Fruit fly (Drosophila melanogaster) whole organism, prepupa: Measurements from ENCODE around the gene trol.
A peak's percentile ranks its signal among the peaks of the same experiment; 100 is the strongest.

Source experiments
- Blimp-1 ChIP-seq: fragments of 200-800 bp; sonication (Bioruptor generic); optimal IDR thresholded peaks from 3 replicates; lab custom pipeline; 2017; ENCODE audit warnings: missing biosample characterization, missing genetic modification characterization, mild to moderate bottlenecking, moderate library complexity, missing genetic modification reagents
- CG10669 ChIP-seq: fragments of 200-800 bp; sonication (Bioruptor generic); optimal IDR thresholded peaks from 3 replicates; lab custom pipeline; 2018; ENCODE audit warnings: missing biosample characterization, mild to moderate bottlenecking, missing genetic modification characterization, moderate library complexity
- CG11294 ChIP-seq: fragments of 200-800 bp; sonication (Bioruptor generic); IDR thresholded peaks from 2 replicates; pipeline ENCODE4 v1.3.6; 2022; ENCODE audit warnings: missing biosample characterization, missing genetic modification characterization
- CG11762 ChIP-seq: fragments of 200-800 bp; sonication (Bioruptor generic); optimal IDR thresholded peaks from 3 replicates; lab custom pipeline; 2016; ENCODE audit warnings: missing biosample characterization, missing genetic modification characterization; ENCODE audit not compliant: insufficient read depth
- CG15336 ChIP-seq: fragments of 200-800 bp; sonication (Bioruptor generic); IDR thresholded peaks from 2 replicates; pipeline ENCODE4 v1.3.6; 2022; ENCODE audit warnings: missing biosample characterization, missing genetic modification characterization
- CG1621 ChIP-seq: fragments of 200-800 bp; sonication (Bioruptor generic); optimal IDR thresholded peaks from 3 replicates; lab custom pipeline; 2018; ENCODE audit warnings: missing biosample characterization, mild to moderate bottlenecking, missing genetic modification characterization
- CG16779 ChIP-seq: fragments of 200-800 bp; sonication (Bioruptor generic); optimal IDR thresholded peaks from 3 replicates; lab custom pipeline; 2017; ENCODE audit warnings: missing biosample characterization, mild to moderate bottlenecking, missing genetic modification characterization
- CG34406 ChIP-seq: fragments of 200-800 bp; sonication (Bioruptor generic); optimal IDR thresholded peaks from 3 replicates; lab custom pipeline; 2016; ENCODE audit warnings: missing biosample characterization, missing genetic modification characterization
- CG3919 ChIP-seq: fragments of 200-800 bp; sonication (Bioruptor generic); optimal IDR thresholded peaks from 3 replicates; lab custom pipeline; 2016; ENCODE audit warnings: missing biosample characterization, missing genetic modification characterization
- CG4318 ChIP-seq: fragments of 200-800 bp; sonication (Bioruptor generic); optimal IDR thresholded peaks from 3 replicates; lab custom pipeline; 2017; ENCODE audit warnings: missing biosample characterization, mild to moderate bottlenecking, missing genetic modification characterization
- CG6163 ChIP-seq: fragments of 200-800 bp; sonication (Bioruptor generic); IDR thresholded peaks from 3 replicates; pipeline ENCODE4 v1.3.6; 2022; ENCODE audit warnings: missing biosample characterization, missing genetic modification characterization
- CG7368 ChIP-seq: fragments of 200-800 bp; sonication (Bioruptor generic); optimal IDR thresholded peaks from 3 replicates; lab custom pipeline; 2016; ENCODE audit warnings: missing biosample characterization, missing genetic modification characterization
- CG8119 ChIP-seq: fragments of 200-800 bp; sonication (Bioruptor generic); IDR thresholded peaks from 3 replicates; pipeline ENCODE4 v1.3.6; 2022; ENCODE audit warnings: missing biosample characterization, missing genetic modification characterization
- CG8319 ChIP-seq: fragments of 200-800 bp; sonication (Bioruptor generic); optimal IDR thresholded peaks from 3 replicates; lab custom pipeline; 2016; ENCODE audit warnings: missing biosample characterization, missing genetic modification characterization
- CG8632 ChIP-seq: fragments of 200-800 bp; sonication (Bioruptor generic); optimal IDR thresholded peaks from 3 replicates; lab custom pipeline; 2016; ENCODE audit warnings: missing biosample characterization, missing genetic modification characterization
- Eip78C ChIP-seq: fragments of 200-800 bp; sonication (Bioruptor generic); peaks from one replicate; lab custom pipeline; 2016; ENCODE audit warnings: missing biosample characterization, missing genetic modification characterization
- Eip93F ChIP-seq: fragments of 200-800 bp; sonication (Bioruptor generic); optimal IDR thresholded peaks from 2 replicates; lab custom pipeline; 2016; ENCODE audit warnings: missing biosample characterization, mild to moderate bottlenecking, missing genetic modification characterization
- Ets21C ChIP-seq: fragments of 200-800 bp; sonication (Bioruptor generic); optimal IDR thresholded peaks from 3 replicates; lab custom pipeline; 2016; ENCODE audit warnings: missing biosample characterization, missing genetic modification characterization
- Ets96B ChIP-seq: fragments of 200-800 bp; optimal IDR thresholded peaks from 2 replicates; lab custom pipeline; 2019; ENCODE audit warnings: missing biosample characterization, mild to moderate bottlenecking, missing genetic modification characterization, moderate library complexity
- Gug ChIP-seq: fragments of 200-800 bp; sonication (Bioruptor generic); IDR thresholded peaks from 2 replicates; pipeline ENCODE4 v1.3.6; 2022; ENCODE audit warnings: missing biosample characterization, missing genetic modification characterization
- Hr38 ChIP-seq: sonication (Bioruptor generic); optimal IDR thresholded peaks from 2 replicates; lab custom pipeline; 2016; ENCODE audit warnings: missing biosample characterization, missing genetic modification characterization
- Hr39 ChIP-seq: fragments of 200-800 bp; sonication (Bioruptor generic); optimal IDR thresholded peaks from 2 replicates; lab custom pipeline; 2016; ENCODE audit warnings: missing biosample characterization, missing genetic modification characterization
- Hr4 ChIP-seq: fragments of 200-800 bp; sonication (Bioruptor generic); optimal IDR thresholded peaks from 3 replicates; lab custom pipeline; 2016; ENCODE audit warnings: missing biosample characterization, missing genetic modification characterization
- Lpt ChIP-seq: fragments of 200-800 bp; sonication (Bioruptor generic); optimal IDR thresholded peaks from 3 replicates; lab custom pipeline; 2016; ENCODE audit warnings: missing biosample characterization, missing genetic modification characterization
- Met ChIP-seq: fragments of 200-800 bp; sonication (Bioruptor generic); optimal IDR thresholded peaks from 3 replicates; lab custom pipeline; 2016; ENCODE audit warnings: missing biosample characterization, missing genetic modification characterization
- OdsH ChIP-seq: fragments of 200-800 bp; sonication (Bioruptor generic); optimal IDR thresholded peaks from 3 replicates; lab custom pipeline; 2016; ENCODE audit warnings: missing biosample characterization, missing genetic modification characterization
- Smox ChIP-seq: fragments of 200-800 bp; sonication (Bioruptor generic); optimal IDR thresholded peaks from 3 replicates; lab custom pipeline; 2016; ENCODE audit warnings: missing biosample characterization, missing genetic modification characterization
- Sox102F ChIP-seq: fragments of 200-800 bp; sonication (Bioruptor generic); optimal IDR thresholded peaks from 2 replicates; lab custom pipeline; 2016; ENCODE audit warnings: missing biosample characterization, mild to moderate bottlenecking, missing genetic modification characterization
- Sox14 ChIP-seq: fragments of 200-800 bp; sonication (Bioruptor generic); optimal IDR thresholded peaks from 3 replicates; lab custom pipeline; 2016; ENCODE audit warnings: missing biosample characterization, missing genetic modification characterization
- Sox15 ChIP-seq: fragments of 200-800 bp; sonication (Bioruptor generic); optimal IDR thresholded peaks from 3 replicates; lab custom pipeline; 2016; ENCODE audit warnings: missing biosample characterization, missing genetic modification characterization
- achi ChIP-seq: fragments of 200-800 bp; sonication (Bioruptor generic); optimal IDR thresholded peaks from 3 replicates; lab custom pipeline; 2016; ENCODE audit warnings: missing biosample characterization, missing genetic modification characterization
- acj6 ChIP-seq: fragments of 200-800 bp; sonication (Bioruptor generic); optimal IDR thresholded peaks from 3 replicates; lab custom pipeline; 2016; ENCODE audit warnings: missing biosample characterization, missing genetic modification characterization
- cyc ChIP-seq: fragments of 200-800 bp; sonication (Bioruptor generic); optimal IDR thresholded peaks from 3 replicates; lab custom pipeline; 2016; ENCODE audit warnings: missing biosample characterization, missing genetic modification characterization
- dac ChIP-seq: fragments of 200-800 bp; sonication (Bioruptor generic); optimal IDR thresholded peaks from 2 replicates; lab custom pipeline; 2017; ENCODE audit warnings: missing biosample characterization, mild to moderate bottlenecking, missing genetic modification characterization
- dsx ChIP-seq: fragments of 200-800 bp; optimal IDR thresholded peaks from 3 replicates; lab custom pipeline; 2019; ENCODE audit warnings: missing biosample characterization, mild to moderate bottlenecking, missing genetic modification characterization, moderate library complexity; ENCODE audit not compliant: poor library complexity, severe bottlenecking
- eg ChIP-seq: fragments of 200-800 bp; sonication (Bioruptor generic); IDR thresholded peaks from 3 replicates; pipeline ENCODE4 v1.3.6; 2022; ENCODE audit warnings: missing biosample characterization, missing genetic modification characterization
- esn ChIP-seq: fragments of 200-800 bp; sonication (Bioruptor generic); optimal IDR thresholded peaks from 2 replicates; lab custom pipeline; 2016; ENCODE audit warnings: missing biosample characterization, mild to moderate bottlenecking, missing genetic modification characterization, moderate library complexity
- fd59A ChIP-seq: fragments of 200-800 bp; sonication (Bioruptor generic); optimal IDR thresholded peaks from 2 replicates; lab custom pipeline; 2017; ENCODE audit warnings: missing biosample characterization, mild to moderate bottlenecking, missing genetic modification characterization, missing genetic modification reagents
- fd85E ChIP-seq: fragments of 200-800 bp; sonication (Bioruptor generic); optimal IDR thresholded peaks from 3 replicates; lab custom pipeline; 2016; ENCODE audit warnings: missing biosample characterization, missing genetic modification characterization
- fkh ChIP-seq: fragments of 200-800 bp; sonication (Bioruptor generic); optimal IDR thresholded peaks from 3 replicates; lab custom pipeline; 2017; ENCODE audit warnings: missing biosample characterization, mild to moderate bottlenecking, missing genetic modification characterization, moderate library complexity
- lz ChIP-seq: fragments of 200-800 bp; sonication (Bioruptor generic); optimal IDR thresholded peaks from 3 replicates; lab custom pipeline; 2016; ENCODE audit warnings: missing biosample characterization, missing genetic modification characterization
- net ChIP-seq: fragments of 200-800 bp; sonication (Bioruptor generic); optimal IDR thresholded peaks from 3 replicates; lab custom pipeline; 2016; ENCODE audit warnings: missing biosample characterization, missing genetic modification characterization
- pdm3 ChIP-seq: fragments of 200-800 bp; sonication (Bioruptor generic); optimal IDR thresholded peaks from 3 replicates; lab custom pipeline; 2016; ENCODE audit warnings: missing biosample characterization, missing genetic modification characterization
- salr ChIP-seq, 2 experiments: fragments of 200-800 bp; sonication (Bioruptor generic); optimal IDR thresholded peaks; 3 replicates each; lab custom pipeline; 2016 to 2018; ENCODE audit warnings: missing biosample characterization in 2 of 2, missing genetic modification characterization in 2 of 2, mild to moderate bottlenecking in 1 of 2
- spab ChIP-seq: fragments of 200-800 bp; sonication (Bioruptor generic); optimal IDR thresholded peaks from 2 replicates; lab custom pipeline; 2017; ENCODE audit warnings: missing biosample characterization, mild to moderate bottlenecking, missing genetic modification characterization, missing genetic modification reagents
- ss ChIP-seq, 2 experiments: fragments of 200-800 bp; sonication (Bioruptor generic); optimal IDR thresholded peaks; 2 replicates in 1 of 2; 3 replicates in 1 of 2; lab custom pipeline; 2017 to 2018; ENCODE audit warnings: mild to moderate bottlenecking in 2 of 2, missing biosample characterization in 2 of 2, missing genetic modification characterization in 2 of 2, moderate library complexity in 1 of 2
- svp ChIP-seq: fragments of 200-800 bp; sonication (Bioruptor generic); peaks from one replicate; lab custom pipeline; 2016; ENCODE audit warnings: missing biosample characterization, missing genetic modification characterization
- topi ChIP-seq: fragments of 200-800 bp; sonication (Bioruptor generic); optimal IDR thresholded peaks from 3 replicates; lab custom pipeline; 2016; ENCODE audit warnings: missing biosample characterization, missing genetic modification characterization
- vri ChIP-seq: fragments of 200-800 bp; sonication (Bioruptor generic); optimal IDR thresholded peaks from 3 replicates; lab custom pipeline; 2016; ENCODE audit warnings: missing biosample characterization, mild to moderate bottlenecking, missing genetic modification characterization

trol gene

dm6 chrX:2590607-2591006 lies 45.4 kb upstream of the trol start:
- TF ChIP-seq Sox102F, result no peak
- TF ChIP-seq fkh (GFP tag; lab: Kevin White, UChicago), result peak; percentile 59
- no peak for TF ChIP-seq pdm3
- TF ChIP-seq svp, result peak; percentile 68

dm6 chrX:2589446-2590038 lies 44.3 kb upstream of the trol start:
- TF ChIP-seq CG8119 (GFP tag; lab: Robert Waterston, UW) (peak; percentile 93), Sox15 (peak; percentile 96), CG1621 (tag; lab: Kevin White, UChicago) (peak; percentile 81), dsx (peak; percentile 64), dac (GFP tag; lab: Kevin White, UChicago) (peak; percentile 94), CG11294 (GFP tag; lab: Robert Waterston, UW) (peak; percentile 92), CG8319 (GFP tag; lab: Kevin White, UChicago) (peak; percentile 93), Sox102F (peak; percentile 91), Lpt (GFP tag; lab: Kevin White, UChicago) (peak; percentile 92), Met (peak; percentile 92), Ets21C (GFP tag; lab: Kevin White, UChicago) (peak; percentile 92), svp (peak; percentile 97), CG3919 (GFP tag; lab: Kevin White, UChicago) (peak; percentile 95), cyc (GFP tag; lab: Kevin White, UChicago) (peak; percentile 97), eg (GFP tag; lab: Robert Waterston, UW) (peak; percentile 98), ss (GFP tag; optimal IDR thresholded peaks at IDR 0.05; lab: Kevin White, UChicago) (peak; percentile 43 to 54), salr (GFP tag; optimal IDR thresholded peaks at IDR 0.05; lab: Kevin White, UChicago) (peak; percentile 64 to 82), CG8632 (peak; percentile 85), Sox14 (GFP tag; lab: Kevin White, UChicago) (peak; percentile 94), CG4318 (GFP tag; lab: Kevin White, UChicago) (peak; percentile 93), CG16779 (tag; lab: Kevin White, UChicago) (peak; percentile 73), CG34406 (peak; percentile 93), net (GFP tag; lab: Kevin White, UChicago) (peak; percentile 94), fd59A (peak; percentile 71), Eip93F (GFP tag; lab: Kevin White, UChicago) (peak; percentile 92), Eip78C (GFP tag; lab: Kevin White, UChicago) (peak; percentile 97), Hr39 (GFP tag; lab: Kevin White, UChicago) (peak; percentile 97), Hr38 (GFP tag; lab: Kevin White, UChicago) (peak; percentile 77), CG6163 (GFP tag; lab: Robert Waterston, UW) (peak; percentile 96), fd85E (GFP tag; lab: Kevin White, UChicago) (peak; percentile 56), Hr4 (peak; percentile 95), acj6 (peak; percentile 94), OdsH (GFP tag; lab: Kevin White, UChicago) (peak; percentile 96), fkh (GFP tag; lab: Kevin White, UChicago) (peak; percentile 88), CG10669 (GFP tag; lab: Kevin White, UChicago) (peak; percentile 78), CG11762 (GFP tag; lab: Kevin White, UChicago) (peak; percentile 88), Gug (GFP tag; lab: Robert Waterston, UW) (peak; percentile 93), Blimp-1 (GFP tag; lab: Kevin White, UChicago) (peak; percentile 79), spab (GFP tag; lab: Kevin White, UChicago) (peak; percentile 65), CG7368 (GFP tag; lab: Kevin White, UChicago) (peak; percentile 95), achi (GFP tag; lab: Kevin White, UChicago) (peak; percentile 92), lz (GFP tag; lab: Kevin White, UChicago) (peak; percentile 96), Ets96B (tag; lab: Kevin White, UChicago) (peak; percentile 77), topi (GFP tag; lab: Kevin White, UChicago) (peak; percentile 94), Smox (GFP tag; lab: Kevin White, UChicago) (peak; percentile 93), vri (GFP tag; lab: Kevin White, UChicago) (peak; percentile 93), esn (GFP tag; lab: Kevin White, UChicago) (peak; percentile 95), CG15336 (peak; percentile 95)
